Fruit fly (Drosophila melanogaster): ENCODE results near the gene CG6495.

CG6495 gene

DNA sequence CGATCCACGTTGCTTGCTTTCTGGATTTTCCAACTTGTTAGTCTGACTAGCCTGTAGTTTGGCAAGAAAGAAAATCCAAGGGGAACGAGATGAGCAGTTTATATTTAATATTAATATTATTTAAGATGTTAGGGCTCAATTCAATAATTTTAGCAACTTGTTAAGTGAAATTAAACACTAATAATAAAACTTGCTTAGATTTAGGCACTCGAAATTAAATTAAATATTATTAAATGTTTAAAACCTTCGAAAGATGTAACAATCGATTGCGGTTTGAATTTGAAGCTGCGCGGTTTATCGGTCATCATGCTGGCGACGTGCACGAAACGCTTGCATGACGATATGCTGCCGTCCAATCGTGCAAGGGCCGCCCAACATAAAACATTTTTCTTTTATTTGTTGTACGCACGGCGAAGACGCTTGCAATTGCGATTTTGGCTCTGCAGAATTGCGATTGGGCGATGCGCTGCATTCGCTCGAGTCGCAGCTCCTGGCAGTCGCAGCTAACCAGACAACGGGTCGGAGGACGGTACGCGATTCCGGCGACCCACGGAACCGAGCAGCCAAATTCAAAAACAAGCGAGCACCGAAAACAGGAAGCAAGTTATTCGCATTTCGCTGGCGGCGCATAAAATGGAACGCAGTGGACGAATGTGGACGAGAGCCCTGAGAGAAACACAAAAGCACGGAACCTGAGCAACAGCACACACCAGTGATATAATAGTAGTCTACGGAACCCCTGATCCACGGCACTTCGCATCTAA, 23.7 kb upstream of the CG6495 start, which contains the start of the genes Vha16-5 and CG12299 (continued):
- no peak for TF ChIP-seq CG15479 (GFP tag; optimal IDR thresholded peaks at IDR 0.05)
- TF ChIP-seq CG2889 (GFP tag; IDR thresholded peaks at IDR 0.05): peak; percentile 87
- peak; percentile 55 for TF ChIP-seq Taf1 (GFP tag; IDR thresholded peaks at IDR 0.05)
- peak; percentile 55; the same call in 1 of the 3 replicates for TF ChIP-seq CG17361 (GFP tag; IDR thresholded peaks at IDR 0.05)
- peak; percentile 73 for TF ChIP-seq inv (GFP tag; IDR thresholded peaks at IDR 0.05; ENCODE audit: partially characterized antibody)
- peak; percentile 70 for TF ChIP-seq CG17802 (tag; optimal IDR thresholded peaks at IDR 0.05)
- no peak for TF ChIP-seq kni (GFP tag; optimal IDR thresholded peaks at IDR 0.05)
- peak; percentile 56 for TF ChIP-seq CG12236 (GFP tag; optimal IDR thresholded peaks at IDR 0.05)
- TF ChIP-seq CG13296 (GFP tag; optimal IDR thresholded peaks at IDR 0.05): peak; percentile 49
- TF ChIP-seq mld (GFP tag; IDR thresholded peaks at IDR 0.05; ENCODE audit: partially characterized antibody): peak; percentile 78
- TF ChIP-seq fd102C (GFP tag; optimal IDR thresholded peaks at IDR 0.05): no peak
- TF ChIP-seq GATAe (GFP tag; conservative IDR thresholded peaks at IDR 0.05): no peak; the same call in 1 of the 2 replicates
- no peak for TF ChIP-seq CG15269 (tag; optimal IDR thresholded peaks at IDR 0.05)
- peak; percentile 73 for TF ChIP-seq lbe (GFP tag; optimal IDR thresholded peaks at IDR 0.05)
- peak; percentile 82 for TF ChIP-seq CG4820 (GFP tag; optimal IDR thresholded peaks at IDR 0.05)
- TF ChIP-seq CG13775 (GFP tag; optimal IDR thresholded peaks at IDR 0.05): peak; percentile 91
- peak; percentile 24 for TF ChIP-seq salm (tag; optimal IDR thresholded peaks at IDR 0.05)
- TF ChIP-seq nau (GFP tag; optimal IDR thresholded peaks at IDR 0.05): no peak
- peak; percentile 80 for TF ChIP-seq CG34224 (GFP tag; IDR thresholded peaks at IDR 0.05; ENCODE audit: partially characterized antibody)
- TF ChIP-seq sug (tag; optimal IDR thresholded peaks at IDR 0.05): no peak
- no peak for TF ChIP-seq pros (GFP tag; optimal IDR thresholded peaks at IDR 0.05)
- peak; percentile 81 for TF ChIP-seq Bdp1 (GFP tag; optimal IDR thresholded peaks at IDR 0.05)
- peak; percentile 52 for TF ChIP-seq CG11696 (GFP tag; IDR thresholded peaks at IDR 0.05)
- TF ChIP-seq CG11398 (GFP tag; optimal IDR thresholded peaks at IDR 0.05): peak; percentile 79
- TF ChIP-seq CoRest (tag; optimal IDR thresholded peaks at IDR 0.05): peak; percentile 74
- peak; percentile 76 for TF ChIP-seq CG14710 (tag; optimal IDR thresholded peaks at IDR 0.05)
- TF ChIP-seq Lhr (GFP tag; optimal IDR thresholded peaks at IDR 0.05): peak; percentile 2
- TF ChIP-seq CG6254 (GFP tag; optimal IDR thresholded peaks at IDR 0.05): no peak
- TF ChIP-seq her (GFP tag; optimal IDR thresholded peaks at IDR 0.05): peak; percentile 87
- peak; percentile 82 for TF ChIP-seq otp (GFP tag; IDR thresholded peaks at IDR 0.05)
- no peak for TF ChIP-seq Dip2 (GFP tag; IDR thresholded peaks at IDR 0.05)
- TF ChIP-seq CG31441 (GFP tag; IDR thresholded peaks at IDR 0.05): no peak; the same call in none of the 2 replicates
- no peak for TF ChIP-seq wek (GFP tag; optimal IDR thresholded peaks at IDR 0.05)
- peak; percentile 57; the same call in 1 of the 3 replicates for TF ChIP-seq zen2 (GFP tag; IDR thresholded peaks at IDR 0.05; ENCODE audit: partially characterized antibody)
- TF ChIP-seq CG12391 (tag; optimal IDR thresholded peaks at IDR 0.05): peak; percentile 83
- TF ChIP-seq eyg (GFP tag; optimal IDR thresholded peaks at IDR 0.05): peak; percentile 74
- TF ChIP-seq D19A (tag; optimal IDR thresholded peaks at IDR 0.05): no peak
- TF ChIP-seq Mes4 (GFP tag; optimal IDR thresholded peaks at IDR 0.05): peak; percentile 67
- TF ChIP-seq jigr1 (GFP tag; IDR thresholded peaks at IDR 0.05): no peak
- peak; percentile 68 for TF ChIP-seq ftz-f1 (GFP tag; optimal IDR thresholded peaks at IDR 0.05)
- peak; percentile 37 for TF ChIP-seq twi (tag; optimal IDR thresholded peaks at IDR 0.05)
- peak; percentile 64 for TF ChIP-seq dimm (GFP tag; IDR thresholded peaks at IDR 0.05)
- TF ChIP-seq HLH54F (GFP tag; optimal IDR thresholded peaks at IDR 0.05): peak; percentile 93
- peak; percentile 76 for TF ChIP-seq gro (GFP tag; optimal IDR thresholded peaks at IDR 0.05)
- TF ChIP-seq TFAM (GFP tag; optimal IDR thresholded peaks at IDR 0.05): no peak
- peak; percentile 47; the same call in 1 of the 2 replicates for TF ChIP-seq Lim3 (GFP tag; IDR thresholded peaks at IDR 0.05)
- TF ChIP-seq sim (GFP tag; IDR thresholded peaks at IDR 0.05): no peak; the same call in 1 of the 2 replicates
- TF ChIP-seq crol (GFP tag; IDR thresholded peaks at IDR 0.05): 0 out of 2 replicates have a peak, but pooled peaks have one; percentile 12
- TF ChIP-seq ash1 (GFP tag; optimal IDR thresholded peaks at IDR 0.05): no peak
